Worm (Caenorhabditis elegans): ENCODE measurements around the gene srx-13.

ce11 chrIV:1157928-1158327 is 39.5 kb upstream of the srx-13 start, which contains the start of gene C50A2.3:
- TF ChIP-seq unc-86 (tag; optimal IDR thresholded peaks at IDR 0.05) (no peak), ceh-24 (tag; optimal IDR thresholded peaks at IDR 0.05) (no peak), fkh-10 (GFP tag; optimal IDR thresholded peaks at IDR 0.05) (no peak), ceh-45 (GFP tag; IDR thresholded peaks at IDR 0.05) (no peak), ceh-31 (tag; optimal IDR thresholded peaks at IDR 0.05) (no peak), ceh-30 (tag; optimal IDR thresholded peaks at IDR 0.05) (no peak), nfya-1 (tag; optimal IDR thresholded peaks at IDR 0.05) (no peak), pqm-1 (tag; optimal IDR thresholded peaks at IDR 0.05) (no peak), pag-3 (tag; optimal IDR thresholded peaks at IDR 0.05; ENCODE audit: borderline replicate concordance) (no peak), ama-1 (optimal IDR thresholded peaks at IDR 0.05) (no peak), elt-2 (tag; optimal IDR thresholded peaks at IDR 0.05) (no peak), tbx-2 (tag; optimal IDR thresholded peaks at IDR 0.05) (no peak), syd-9 (tag; optimal IDR thresholded peaks at IDR 0.05) (no peak), hlh-30 (tag; optimal IDR thresholded peaks at IDR 0.05; ENCODE audit: insufficient read depth) (no peak)

Data from whole organism, late embryonic.